Worm (Caenorhabditis elegans) whole organism, late embryonic: Measurements from ENCODE around the gene grd-6.

Source experiments
- ceh-9 ChIP-seq: sonication (generic microtip); optimal IDR thresholded peaks from 2 replicates; lab custom pipeline; 2016; ENCODE audit warnings: mild to moderate bottlenecking, missing genetic modification characterization, inconsistent platforms, missing compliant biosample characterization
- fax-1 ChIP-seq: sonication (generic microtip); optimal IDR thresholded peaks from 2 replicates; lab custom pipeline; 2016; ENCODE audit warnings: missing genotype, missing genetic modification characterization, missing compliant biosample characterization
- fkh-6 ChIP-seq: sonication (generic microtip); optimal IDR thresholded peaks from 2 replicates; lab custom pipeline; 2016; ENCODE audit warnings: missing genetic modification characterization, missing compliant biosample characterization
- nfya-1 ChIP-seq: sonication (generic microtip); optimal IDR thresholded peaks from 2 replicates; lab custom pipeline; 2017; ENCODE audit warnings: missing genetic modification characterization, mild to moderate bottlenecking, missing compliant biosample characterization, antibody characterized with exemption, moderate library complexity
- pqm-1 ChIP-seq: sonication (generic microtip); optimal IDR thresholded peaks from 2 replicates; lab custom pipeline; 2016; ENCODE audit warnings: missing genetic modification characterization, missing compliant biosample characterization
- sdc-2 ChIP-seq: sonication (generic microtip); optimal IDR thresholded peaks from 2 replicates; lab custom pipeline; 2016; ENCODE audit warnings: missing genotype, missing genetic modification characterization, missing compliant biosample characterization
- sox-4 ChIP-seq: sonication (generic microtip); optimal IDR thresholded peaks from 2 replicates; lab custom pipeline; 2017; ENCODE audit warnings: mild to moderate bottlenecking, missing genetic modification characterization, inconsistent platforms, missing compliant biosample characterization

- TF ChIP-seq nfya-1 (tag; lab: Kevin White, UChicago) = no peak
- TF ChIP-seq ceh-9 (tag; lab: Kevin White, UChicago) = no peak
- TF ChIP-seq sox-4 (tag; lab: Kevin White, UChicago) = no peak
- no peak for TF ChIP-seq fkh-6
- TF ChIP-seq pqm-1 = no peak
- no peak for TF ChIP-seq fax-1
- TF ChIP-seq sdc-2 (tag; lab: Kevin White, UChicago) = no peak
These were observed 2.3 kb upstream of the grd-6 start for ce11 chrV:9219390-9219733.
